Worm (Caenorhabditis elegans): ENCODE results near the gene ZC239.20.

Gene ZC239.20

ce11 chrII:3234725-3235124 is 28.4 kb upstream of the ZC239.20 start, which contains the start of gene C17F4.8:
C17F4.8 (minus strand) TSS chrII:3234825.
- TF ChIP-seq ceh-30 (tag; optimal IDR thresholded peaks at IDR 0.05): no peak

- TF ChIP-seq ttx-3 (tag; optimal IDR thresholded peaks at IDR 0.05): no peak
- no peak for TF ChIP-seq ceh-48 (tag; optimal IDR thresholded peaks at IDR 0.05)
- no peak for TF ChIP-seq ref-2 (tag; optimal IDR thresholded peaks at IDR 0.05)
- no peak for TF ChIP-seq ceh-18 (tag; optimal IDR thresholded peaks at IDR 0.05)
- TF ChIP-seq ceh-6 (GFP tag; optimal IDR thresholded peaks at IDR 0.05): no peak
- no peak for TF ChIP-seq fkh-6 (tag; optimal IDR thresholded peaks at IDR 0.05)
- no peak for TF ChIP-seq ceh-2 (tag; optimal IDR thresholded peaks at IDR 0.05)
- TF ChIP-seq dmd-4 (tag; optimal IDR thresholded peaks at IDR 0.05; ENCODE audit: borderline replicate concordance): no peak
- no peak for TF ChIP-seq hlh-30 (tag; optimal IDR thresholded peaks at IDR 0.05; ENCODE audit: insufficient read depth)
Observed at ce11 chrII:3230422-3230821, 24.1 kb upstream of the ZC239.20 start, which contains the start of gene srh-297. srh-297 (minus strand) TSS chrII:3230522.

- no peak for TF ChIP-seq rnt-1 (tag; optimal IDR thresholded peaks at IDR 0.05)
- no peak for TF ChIP-seq ceh-6 (GFP tag; optimal IDR thresholded peaks at IDR 0.05)
- no peak for TF ChIP-seq ceh-34 (tag; optimal IDR thresholded peaks at IDR 0.05)
- TF ChIP-seq syd-9 (tag; optimal IDR thresholded peaks at IDR 0.05): no peak
- no peak for TF ChIP-seq dmd-4 (tag; optimal IDR thresholded peaks at IDR 0.05; ENCODE audit: borderline replicate concordance)
- TF ChIP-seq unc-42 (tag; optimal IDR thresholded peaks at IDR 0.05): no peak
- no peak for TF ChIP-seq eyg-1 (tag; optimal IDR thresholded peaks at IDR 0.05)
- no peak for TF ChIP-seq hlh-6 (tag; optimal IDR thresholded peaks at IDR 0.05)
- no peak for TF ChIP-seq ceh-48 (tag; optimal IDR thresholded peaks at IDR 0.05)
- no peak for TF ChIP-seq elt-4 (tag; optimal IDR thresholded peaks at IDR 0.05)
- TF ChIP-seq pat-9 (tag; optimal IDR thresholded peaks at IDR 0.05): no peak
- no peak for TF ChIP-seq ceh-22 (tag; optimal IDR thresholded peaks at IDR 0.05)
- TF ChIP-seq npax-4 (tag; optimal IDR thresholded peaks at IDR 0.05): no peak
- TF ChIP-seq ets-4 (tag; optimal IDR thresholded peaks at IDR 0.05): no peak
- TF ChIP-seq ceh-19 (GFP tag; optimal IDR thresholded peaks at IDR 0.05): no peak
Observed at ce11 chrII:3225780-3226179, 19.5 kb upstream of the ZC239.20 start, which contains the start of gene ZC239.17. ZC239.17 (minus strand) TSS chrII:3225880.

- TF ChIP-seq pha-2 (tag; optimal IDR thresholded peaks at IDR 0.05) (no peak), hlh-6 (tag; optimal IDR thresholded peaks at IDR 0.05) (no peak), ceh-14 (tag; optimal IDR thresholded peaks at IDR 0.05) (no peak), ceh-48 (tag; optimal IDR thresholded peaks at IDR 0.05) (no peak), ref-2 (tag; optimal IDR thresholded peaks at IDR 0.05) (no peak), K09A11.1 (tag; optimal IDR thresholded peaks at IDR 0.05; ENCODE audit: insufficient read depth) (no peak), sox-2 (GFP tag; IDR thresholded peaks at IDR 0.05) (no peak), ztf-16 (tag; optimal IDR thresholded peaks at IDR 0.05) (no peak)
Observed at ce11 chrII:3225200-3225599, 18.9 kb upstream of the ZC239.20 start, which contains the start of gene ZC239.16. ZC239.16 (minus strand) TSS chrII:3225319.

- TF ChIP-seq C38D4.7 (GFP tag; optimal IDR thresholded peaks at IDR 0.05): no peak
- TF ChIP-seq nhr-11 (tag; optimal IDR thresholded peaks at IDR 0.05): no peak
- TF ChIP-seq fax-1 (tag; optimal IDR thresholded peaks at IDR 0.05): no peak
- no peak for TF ChIP-seq pha-4 (tag; optimal IDR thresholded peaks at IDR 0.05)
- no peak for TF ChIP-seq pha-2 (tag; optimal IDR thresholded peaks at IDR 0.05)
- no peak for TF ChIP-seq ceh-6 (GFP tag; optimal IDR thresholded peaks at IDR 0.05)
- TF ChIP-seq ceh-22 (tag; optimal IDR thresholded peaks at IDR 0.05): no peak
- no peak for TF ChIP-seq pax-1 (tag; optimal IDR thresholded peaks at IDR 0.05)
- TF ChIP-seq mec-3 (tag; optimal IDR thresholded peaks at IDR 0.05; ENCODE audit: borderline replicate concordance): no peak
- TF ChIP-seq ceh-31 (tag; optimal IDR thresholded peaks at IDR 0.05): no peak
Observed at ce11 chrII:3224631-3225030, 18.3 kb upstream of the ZC239.20 start, which contains the start of gene ZC239.15. ZC239.15 (minus strand) TSS chrII:3224731.

All from whole organism, late embryonic.